Fruit fly (Drosophila melanogaster): Measurements from ENCODE around the gene ro.

The ro gene

dm6 chr3R:26928424-26928823 lies 47.5 kb upstream of the ro start (continued):
- TF ChIP-seq CG5180 (GFP tag; optimal IDR thresholded peaks at IDR 0.05): peak; percentile 30
- peak; percentile 74 for TF ChIP-seq sens (GFP tag)
- TF ChIP-seq Elba2 (GFP tag; optimal IDR thresholded peaks at IDR 0.05): no peak
- peak; percentile 54 for TF ChIP-seq HHEX (GFP tag; optimal IDR thresholded peaks at IDR 0.05)
- TF ChIP-seq Dek (tag; optimal IDR thresholded peaks at IDR 0.05): peak; percentile 28
- TF ChIP-seq zf30C (GFP tag; optimal IDR thresholded peaks at IDR 0.05): no peak
- peak; percentile 81 for TF ChIP-seq dmrt99B (tag; optimal IDR thresholded peaks at IDR 0.05)
- no peak for TF ChIP-seq chn (GFP tag; optimal IDR thresholded peaks at IDR 0.05)
- TF ChIP-seq lov (optimal IDR thresholded peaks at IDR 0.05): no peak
- TF ChIP-seq lov (GFP tag; IDR thresholded peaks at IDR 0.05): no peak
- no peak for TF ChIP-seq CG14667 (GFP tag; IDR thresholded peaks at IDR 0.05)
- TF ChIP-seq kah (GFP tag; optimal IDR thresholded peaks at IDR 0.05): peak; percentile 34
- no peak for TF ChIP-seq Ets97D (GFP tag; optimal IDR thresholded peaks at IDR 0.05)
- no peak for TF ChIP-seq CG10543 (GFP tag; optimal IDR thresholded peaks at IDR 0.05)
- TF ChIP-seq zfh1 (GFP tag; IDR thresholded peaks at IDR 0.05): 0 out of 3 replicates have a peak, but pooled peaks have one; percentile 29
- no peak for TF ChIP-seq Tbp (GFP tag; optimal IDR thresholded peaks at IDR 0.05)
- no peak for TF ChIP-seq Lim3 (GFP tag; IDR thresholded peaks at IDR 0.05)
- TF ChIP-seq tio (GFP tag; optimal IDR thresholded peaks at IDR 0.05): peak; percentile 44
- no peak for TF ChIP-seq CG1647 (GFP tag; optimal IDR thresholded peaks at IDR 0.05)
- TF ChIP-seq CG3995 (GFP tag; optimal IDR thresholded peaks at IDR 0.05): no peak
- no peak for TF ChIP-seq CG1832 (GFP tag; optimal IDR thresholded peaks at IDR 0.05)
- TF ChIP-seq Spps (tag; optimal IDR thresholded peaks at IDR 0.05): no peak
- TF ChIP-seq CG10959 (GFP tag; IDR thresholded peaks at IDR 0.05): no peak
- no peak for TF ChIP-seq Jarid2 (GFP tag; optimal IDR thresholded peaks at IDR 0.05)
- TF ChIP-seq Bgb (GFP tag; IDR thresholded peaks at IDR 0.05; ENCODE audit: partially characterized antibody): no peak
- no peak for TF ChIP-seq CG32532 (GFP tag; IDR thresholded peaks at IDR 0.05)
- peak; percentile 18; the same call in 1 of the 2 replicates for TF ChIP-seq ranshi (GFP tag; IDR thresholded peaks at IDR 0.05)
- TF ChIP-seq dan (GFP tag; IDR thresholded peaks at IDR 0.05): no peak
- TF ChIP-seq Lhr (GFP tag; optimal IDR thresholded peaks at IDR 0.05): no peak
- no peak for TF ChIP-seq CG10462 (GFP tag; optimal IDR thresholded peaks at IDR 0.05)
- no peak for TF ChIP-seq mld (GFP tag; IDR thresholded peaks at IDR 0.05; ENCODE audit: partially characterized antibody)
- no peak for TF ChIP-seq CG30431 (GFP tag; optimal IDR thresholded peaks at IDR 0.05)
- TF ChIP-seq jigr1 (GFP tag; IDR thresholded peaks at IDR 0.05): no peak
- peak; percentile 94 for TF ChIP-seq Drgx (GFP tag; IDR thresholded peaks at IDR 0.05)
- no peak for TF ChIP-seq sisA (GFP tag; IDR thresholded peaks at IDR 0.05)
- no peak for TF ChIP-seq klu (GFP tag; IDR thresholded peaks at IDR 0.05)
- no peak for TF ChIP-seq bbx (GFP tag; IDR thresholded peaks at IDR 0.05; ENCODE audit: partially characterized antibody)
- TF ChIP-seq Oaz (GFP tag; IDR thresholded peaks at IDR 0.05): 0 out of 2 replicates have a peak, but pooled peaks have one; percentile 23
- TF ChIP-seq CG11456 (GFP tag; IDR thresholded peaks at IDR 0.05): no peak
- peak; percentile 44 for TF ChIP-seq CG9817 (tag; optimal IDR thresholded peaks at IDR 0.05)
- TF ChIP-seq Sin3A (optimal IDR thresholded peaks at IDR 0.05): no peak
- TF ChIP-seq E2f2 (GFP tag; IDR thresholded peaks at IDR 0.05): peak; percentile 50; the same call in 1 of the 2 replicates
- no peak for TF ChIP-seq Camta (GFP tag; optimal IDR thresholded peaks at IDR 0.05)
- no peak for TF ChIP-seq CG18476 (GFP tag; optimal IDR thresholded peaks at IDR 0.05)
- TF ChIP-seq esg (GFP tag; conservative IDR thresholded peaks at IDR 0.05): 0 out of 2 replicates have a peak, but pooled peaks have one; percentile 23
- TF ChIP-seq fd3F (GFP tag; optimal IDR thresholded peaks at IDR 0.05): peak; percentile 61
- TF ChIP-seq slp2 (GFP tag; optimal IDR thresholded peaks at IDR 0.05): no peak
- peak; percentile 77 for TF ChIP-seq lbe (GFP tag; optimal IDR thresholded peaks at IDR 0.05)
- peak; percentile 34 for TF ChIP-seq CG15601 (tag; optimal IDR thresholded peaks at IDR 0.05)
- no peak for TF ChIP-seq Bteb2 (GFP tag; optimal IDR thresholded peaks at IDR 0.05)
- no peak for TF ChIP-seq NK7.1 (GFP tag; optimal IDR thresholded peaks at IDR 0.05)
- TF ChIP-seq Adf1 (GFP tag; IDR thresholded peaks at IDR 0.05): no peak
- no peak for TF ChIP-seq Hmx (GFP tag; optimal IDR thresholded peaks at IDR 0.05)

All from whole organism, embryonic.